Fruit fly (Drosophila melanogaster) whole organism, wandering third instar larva: ENCODE results near the gene IntS4.

Experiments
- Vsx2 ChIP-seq: fragments of 200-300, 225-300 bp; sonication (Bioruptor generic); optimal IDR thresholded peaks from 2 replicates; lab custom pipeline; 2018; ENCODE audit warnings: missing biosample characterization, missing genetic modification characterization; ENCODE audit not compliant: partially characterized antibody
- br ChIP-seq: fragments of 200-800 bp; sonication (Bioruptor generic); optimal IDR thresholded peaks from 2 replicates; lab custom pipeline; 2016; ENCODE audit warnings: missing biosample characterization, missing genetic modification characterization
- dsf ChIP-seq: sonication (Bioruptor generic); optimal IDR thresholded peaks from 2 replicates; lab custom pipeline; 2016; ENCODE audit warnings: missing biosample characterization, missing genetic modification characterization, borderline replicate concordance
- h ChIP-seq: fragments of 200-800 bp; sonication (Bioruptor generic); optimal IDR thresholded peaks from 3 replicates; lab custom pipeline; 2016; ENCODE audit warnings: missing biosample characterization, mild to moderate bottlenecking, missing genetic modification characterization
- lola ChIP-seq: fragments of >200 bp; optimal IDR thresholded peaks from 2 replicates; lab custom pipeline; 2017; ENCODE audit warnings: missing biosample characterization, missing genetic modification characterization
- woc ChIP-seq: sonication (Bioruptor generic); optimal IDR thresholded peaks from 2 replicates; lab custom pipeline; 2016; ENCODE audit warnings: missing biosample characterization, mild to moderate bottlenecking, missing genetic modification characterization

The IntS4 gene

dm6 chrX:8512251-8512650 lies 46.3 kb downstream of the IntS4 start:
- no peak for TF ChIP-seq br (GFP tag; lab: Kevin White, UChicago)
- no peak for TF ChIP-seq dsf
- no peak for TF ChIP-seq h
- TF ChIP-seq, all 38 proteins: peak for 0

- peak; percentile 68 for TF ChIP-seq Vsx2 (GFP tag; lab: Kevin White, UChicago)
- no peak for TF ChIP-seq woc (GFP tag; lab: Kevin White, UChicago)
- no peak for TF ChIP-seq lola
These were observed 47.9 kb downstream of the IntS4 start for dm6 chrX:8510731-8511130.
